Worm (Caenorhabditis elegans) whole organism, young adult: ENCODE data around the gene rpn-6.1.

Experiments
- B0336.3 ChIP-seq: fragments of 200-800 bp; sonication (Bioruptor generic); IDR thresholded peaks from 2 replicates; pipeline ENCODE4 v1.3.6; 2022; ENCODE audit warnings: missing genetic modification characterization, missing compliant biosample characterization
- C17E4.6 ChIP-seq: fragments of 200-800 bp; sonication (Bioruptor generic); IDR thresholded peaks from 2 replicates; pipeline ENCODE4 v1.3.6; 2022; ENCODE audit warnings: missing genetic modification reagents, missing genetic modification characterization, missing compliant biosample characterization
- F10E7.11 ChIP-seq: sonication (generic microtip); optimal IDR thresholded peaks from 2 replicates; lab custom pipeline; 2017; ENCODE audit warnings: mild to moderate bottlenecking, missing genetic modification characterization, moderate library complexity, missing compliant biosample characterization
- F22D6.2 ChIP-seq: sonication (generic microtip); optimal IDR thresholded peaks from 2 replicates; lab custom pipeline; 2016; ENCODE audit warnings: mild to moderate bottlenecking, missing genetic modification characterization, missing compliant biosample characterization
- F55B11.4 ChIP-seq: sonication (generic microtip); optimal IDR thresholded peaks from 2 replicates; lab custom pipeline; 2016; ENCODE audit warnings: missing compliant biosample characterization, missing genetic modification characterization, borderline replicate concordance; ENCODE audit not compliant: insufficient read depth
- K12H6.12 ChIP-seq: fragments of 200-800 bp; sonication (Bioruptor generic); optimal IDR thresholded peaks from 2 replicates; lab custom pipeline; 2018; ENCODE audit warnings: mild to moderate bottlenecking, missing genetic modification characterization, missing compliant biosample characterization
- T07F8.4 ChIP-seq: sonication (generic microtip); optimal IDR thresholded peaks from 2 replicates; lab custom pipeline; 2016; ENCODE audit warnings: mild to moderate bottlenecking, missing genetic modification characterization, moderate library complexity, missing compliant biosample characterization
- Y56A3A.18 ChIP-seq: fragments of 200-800 bp; sonication (Bioruptor generic); IDR thresholded peaks from 2 replicates; pipeline ENCODE4 v1.3.6; 2022; ENCODE audit warnings: missing genetic modification reagents, missing genetic modification characterization, missing compliant biosample characterization
- Y79H2A.3 ChIP-seq: fragments of 200-800 bp; sonication (Bioruptor generic); conservative IDR thresholded peaks from 2 replicates; pipeline ENCODE4 v1.3.6; 2022; ENCODE audit warnings: missing genetic modification reagents, missing genetic modification characterization, missing compliant biosample characterization
- aptf-2 ChIP-seq: fragments of 200-800 bp; sonication (Bioruptor generic); conservative IDR thresholded peaks from 2 replicates; pipeline ENCODE4 v1.3.6; 2022; ENCODE audit warnings: missing genetic modification reagents, missing genetic modification characterization, missing compliant biosample characterization
- attf-3 ChIP-seq: fragments of 200-800 bp; sonication (Bioruptor generic); conservative IDR thresholded peaks from 2 replicates; pipeline ENCODE4 v1.3.6; 2022; ENCODE audit warnings: missing genetic modification reagents, missing genetic modification characterization, missing compliant biosample characterization
- bed-2 ChIP-seq: fragments of 200-800 bp; sonication (Bioruptor generic); IDR thresholded peaks from 2 replicates; pipeline ENCODE4 v1.3.6; 2022; ENCODE audit warnings: missing genetic modification reagents, missing genetic modification characterization, missing compliant biosample characterization
- ceh-27 ChIP-seq: fragments of 200-800 bp; sonication (Bioruptor generic); optimal IDR thresholded peaks from 2 replicates; lab custom pipeline; 2018; ENCODE audit warnings: mild to moderate bottlenecking, missing genetic modification characterization, moderate library complexity, missing compliant biosample characterization
- ceh-58 ChIP-seq: fragments of 200-800 bp; sonication (Bioruptor generic); IDR thresholded peaks from 2 replicates; pipeline ENCODE4 v1.3.6; 2022; ENCODE audit warnings: missing genetic modification characterization, missing compliant biosample characterization
- ceh-79 ChIP-seq: sonication (generic microtip); optimal IDR thresholded peaks from 2 replicates; lab custom pipeline; 2017; ENCODE audit warnings: mild to moderate bottlenecking, missing genetic modification characterization, missing compliant biosample characterization
- ceh-91 ChIP-seq: fragments of 200-800 bp; sonication (Bioruptor generic); IDR thresholded peaks from 2 replicates; pipeline ENCODE4 v1.3.6; 2022; ENCODE audit warnings: missing genetic modification reagents, missing genetic modification characterization, missing compliant biosample characterization
- die-1 ChIP-seq: sonication (generic microtip); optimal IDR thresholded peaks from 2 replicates; lab custom pipeline; 2016; ENCODE audit warnings: missing genotype, mild to moderate bottlenecking, missing genetic modification characterization, missing compliant biosample characterization
- dox-1 ChIP-seq: fragments of 200-800 bp; sonication (Bioruptor generic); IDR thresholded peaks from 2 replicates; pipeline ENCODE4 v1.3.6; 2022; ENCODE audit warnings: missing genetic modification reagents, missing genetic modification characterization, missing compliant biosample characterization
- efl-1 ChIP-seq: fragments of 150-350 bp; optimal IDR thresholded peaks from 2 replicates; lab custom pipeline; 2014; ENCODE audit warnings: missing biosample characterization, missing genetic modification reagents, missing genetic modification characterization
- hlh-12 ChIP-seq: sonication (generic microtip); optimal IDR thresholded peaks from 2 replicates; lab custom pipeline; 2016; ENCODE audit warnings: missing genetic modification characterization, missing compliant biosample characterization
- hlh-26 ChIP-seq: fragments of 200-800 bp; sonication (Bioruptor generic); conservative IDR thresholded peaks from 2 replicates; pipeline ENCODE4 v1.3.6; 2022; ENCODE audit warnings: missing genetic modification reagents, missing genetic modification characterization, missing compliant biosample characterization
- hmg-20 ChIP-seq: fragments of 200-800 bp; sonication (Bioruptor generic); IDR thresholded peaks from 2 replicates; pipeline ENCODE4 v1.3.6; 2022; ENCODE audit warnings: missing genetic modification reagents, missing genetic modification characterization, missing compliant biosample characterization
- lag-1 ChIP-seq: fragments of 200-800 bp; sonication (Bioruptor generic); IDR thresholded peaks from 2 replicates; pipeline ENCODE4 v1.3.6; 2022; ENCODE audit warnings: missing genetic modification reagents, missing genetic modification characterization, missing compliant biosample characterization
- lin-26 ChIP-seq: fragments of 200-800 bp; sonication (Bioruptor generic); IDR thresholded peaks from 2 replicates; pipeline ENCODE4 v1.3.6; 2022; ENCODE audit warnings: missing genetic modification reagents, missing genetic modification characterization, missing compliant biosample characterization
- lsl-1 ChIP-seq: fragments of 200-800 bp; sonication (Bioruptor generic); optimal IDR thresholded peaks from 2 replicates; lab custom pipeline; 2018; ENCODE audit warnings: mild to moderate bottlenecking, missing genetic modification characterization, moderate library complexity, missing compliant biosample characterization
- madf-6 ChIP-seq: fragments of 200-800 bp; sonication (Bioruptor generic); IDR thresholded peaks from 2 replicates; pipeline ENCODE4 v1.3.6; 2022; ENCODE audit warnings: missing genetic modification reagents, missing genetic modification characterization, missing compliant biosample characterization
- madf-8 ChIP-seq: fragments of 200-800 bp; sonication (Bioruptor generic); conservative IDR thresholded peaks from 2 replicates; pipeline ENCODE4 v1.3.6; 2022; ENCODE audit warnings: missing genetic modification reagents, missing genetic modification characterization, missing compliant biosample characterization
- mcd-1 ChIP-seq: fragments of 200-800 bp; sonication (Bioruptor generic); IDR thresholded peaks from 2 replicates; pipeline ENCODE4 v1.3.6; 2022; ENCODE audit warnings: missing genetic modification reagents, missing genetic modification characterization, missing compliant biosample characterization
- mes-4 ChIP-seq: sonication (generic microtip); optimal IDR thresholded peaks from 2 replicates; lab custom pipeline; 2016; ENCODE audit warnings: missing genotype, missing genetic modification characterization, missing compliant biosample characterization
- nfyb-1 ChIP-seq: fragments of 200-800 bp; sonication (Bioruptor generic); IDR thresholded peaks from 2 replicates; pipeline ENCODE4 v1.3.6; 2022; ENCODE audit warnings: missing genetic modification reagents, missing genetic modification characterization, missing compliant biosample characterization
- nhr-120 ChIP-seq: fragments of 200-800 bp; sonication (Bioruptor generic); IDR thresholded peaks from 2 replicates; pipeline ENCODE4 v1.3.6; 2022; ENCODE audit warnings: missing genetic modification characterization, missing compliant biosample characterization
- nhr-27 ChIP-seq: fragments of 200-800 bp; sonication (Bioruptor generic); optimal IDR thresholded peaks from 2 replicates; lab custom pipeline; 2018; ENCODE audit warnings: mild to moderate bottlenecking, missing genetic modification characterization, moderate library complexity, missing compliant biosample characterization
- pbrm-1 ChIP-seq: fragments of 200-800 bp; sonication (Bioruptor generic); IDR thresholded peaks from 2 replicates; pipeline ENCODE4 v1.3.6; 2022; ENCODE audit warnings: missing genetic modification reagents, missing genetic modification characterization, missing compliant biosample characterization
- rcor-1 ChIP-seq: fragments of 200-800 bp; sonication (Bioruptor generic); IDR thresholded peaks from 2 replicates; pipeline ENCODE4 v1.3.6; 2022; ENCODE audit warnings: missing genetic modification reagents, missing genetic modification characterization, missing compliant biosample characterization
- snpc-1.1 ChIP-seq: sonication (generic microtip); optimal IDR thresholded peaks from 2 replicates; lab custom pipeline; 2017; ENCODE audit warnings: missing genetic modification characterization, mild to moderate bottlenecking, missing compliant biosample characterization, antibody characterized with exemption, moderate library complexity, missing genotype, missing genetic modification reagents; ENCODE audit not compliant: insufficient read depth
- snpc-1.3 ChIP-seq: sonication (generic microtip); optimal IDR thresholded peaks from 2 replicates; lab custom pipeline; 2017; ENCODE audit warnings: missing genetic modification characterization, mild to moderate bottlenecking, missing compliant biosample characterization, antibody characterized with exemption, moderate library complexity, missing genotype, missing genetic modification reagents; ENCODE audit not compliant: insufficient read depth
- sptf-2 ChIP-seq: fragments of 200-800 bp; sonication (Bioruptor generic); optimal IDR thresholded peaks from 2 replicates; lab custom pipeline; 2018; ENCODE audit warnings: mild to moderate bottlenecking, missing genetic modification characterization, missing compliant biosample characterization
- tbx-9 ChIP-seq: sonication (generic microtip); optimal IDR thresholded peaks from 2 replicates; lab custom pipeline; 2016; ENCODE audit warnings: borderline replicate concordance, missing genetic modification characterization, inconsistent platforms, missing compliant biosample characterization
- unc-130 ChIP-seq: sonication (generic microtip); optimal IDR thresholded peaks from 2 replicates; lab custom pipeline; 2016; ENCODE audit warnings: missing genetic modification reagents, missing genetic modification characterization, missing compliant biosample characterization
- unc-62 ChIP-seq: fragments of 150-350 bp; optimal IDR thresholded peaks from 2 replicates; lab custom pipeline; 2014; ENCODE audit warnings: missing biosample characterization, missing genetic modification reagents, missing genetic modification characterization
- xnd-1 ChIP-seq: sonication (generic microtip); optimal IDR thresholded peaks from 2 replicates; lab custom pipeline; 2016; ENCODE audit warnings: missing genotype, missing genetic modification reagents, missing genetic modification characterization, missing compliant biosample characterization
- zfh-2 ChIP-seq: fragments of 200-800 bp; sonication (Bioruptor generic); conservative IDR thresholded peaks from 2 replicates; pipeline ENCODE4 v1.3.6; 2022; ENCODE audit warnings: missing genetic modification reagents, missing genetic modification characterization, missing compliant biosample characterization
- zim-3 ChIP-seq: sonication (generic microtip); optimal IDR thresholded peaks from 2 replicates; lab custom pipeline; 2017; ENCODE audit warnings: mild to moderate bottlenecking, missing genetic modification characterization, moderate library complexity, missing compliant biosample characterization
- ztf-18 ChIP-seq: sonication (generic microtip); optimal IDR thresholded peaks from 2 replicates; lab custom pipeline; 2016; ENCODE audit warnings: missing genotype, mild to moderate bottlenecking, missing genetic modification characterization, missing compliant biosample characterization
- ztf-22 ChIP-seq: fragments of 200-800 bp; sonication (Bioruptor generic); optimal IDR thresholded peaks from 2 replicates; lab custom pipeline; 2018; ENCODE audit warnings: mild to moderate bottlenecking, missing genetic modification characterization, moderate library complexity, missing compliant biosample characterization
- ztf-3 ChIP-seq: fragments of 200-800 bp; sonication (Bioruptor generic); optimal IDR thresholded peaks from 2 replicates; lab custom pipeline; 2018; ENCODE audit warnings: mild to moderate bottlenecking, missing genetic modification characterization, missing compliant biosample characterization

Gene rpn-6.1

ce11 chrIII:6968080-6968639 lies 6.4 kb upstream of the rpn-6.1 start, which contains the start of gene panl-2 (continued):
- TF ChIP-seq lag-1 (GFP tag; lab: Robert Waterston, UW) (no peak), unc-62 (GFP tag; lab: Kevin White, UChicago) (no peak), die-1 (tag; lab: Kevin White, UChicago) (no peak), ceh-58 (no peak), zim-3 (no peak), madf-8 (GFP tag; lab: Robert Waterston, UW) (no peak), ztf-3 (GFP tag; lab: Kevin White, UChicago) (no peak), lin-26 (GFP tag; lab: Robert Waterston, UW) (no peak), attf-3 (GFP tag; lab: Robert Waterston, UW) (peak; percentile 88)

- peak; percentile 71 for TF ChIP-seq attf-3 (GFP tag; lab: Robert Waterston, UW)
- no peak for TF ChIP-seq tbx-9 (tag; lab: Kevin White, UChicago)
- TF ChIP-seq zfh-2 (GFP tag; lab: Robert Waterston, UW), result no peak
- TF ChIP-seq madf-6 (GFP tag; lab: Robert Waterston, UW), result peak; percentile 95
- no peak for TF ChIP-seq ztf-22 (GFP tag; lab: Kevin White, UChicago)
- no peak for TF ChIP-seq F10E7.11 (tag; lab: Kevin White, UChicago)
- no peak for TF ChIP-seq die-1 (tag; lab: Kevin White, UChicago)
- TF ChIP-seq C17E4.6 (GFP tag; lab: Robert Waterston, UW), result no peak
- TF ChIP-seq Y56A3A.18 (GFP tag; lab: Robert Waterston, UW), result no peak
- TF ChIP-seq mes-4 (tag; lab: Kevin White, UChicago), result no peak
- no peak for TF ChIP-seq nhr-120 (GFP tag; lab: Robert Waterston, UW)
- no peak for TF ChIP-seq ceh-58
- peak; percentile 82 for TF ChIP-seq ceh-91 (GFP tag; lab: Robert Waterston, UW)
- no peak for TF ChIP-seq aptf-2
- no peak for TF ChIP-seq unc-62 (GFP tag; lab: Kevin White, UChicago)
- no peak for TF ChIP-seq nhr-27
- peak; percentile 63 for TF ChIP-seq dox-1 (GFP tag; lab: Robert Waterston, UW)
- no peak for TF ChIP-seq T07F8.4 (tag; lab: Kevin White, UChicago)
- TF ChIP-seq pbrm-1, result no peak
- peak; percentile 75 for TF ChIP-seq xnd-1
- TF ChIP-seq unc-130 (GFP tag; lab: Kevin White, UChicago), result peak; percentile 46
- TF ChIP-seq K12H6.12 (tag; lab: Kevin White, UChicago), result peak; percentile 11
- peak; percentile 98 for TF ChIP-seq efl-1
- 0 out of 2 replicates have a peak, but pooled peaks have one; percentile 9 for TF ChIP-seq mcd-1 (GFP tag; lab: Robert Waterston, UW)
- TF ChIP-seq ceh-79, result no peak
- no peak for TF ChIP-seq hlh-12 (tag; lab: Kevin White, UChicago)
- no peak for TF ChIP-seq F55B11.4 (tag; lab: Kevin White, UChicago)
- TF ChIP-seq hlh-26 (GFP tag; lab: Robert Waterston, UW), result no peak
- TF ChIP-seq bed-2 (GFP tag; lab: Robert Waterston, UW), result no peak
- TF ChIP-seq lsl-1 (GFP tag; lab: Kevin White, UChicago), result peak; percentile 91
- TF ChIP-seq ceh-27 (GFP tag; lab: Kevin White, UChicago), result no peak
- no peak for TF ChIP-seq hmg-20
- no peak for TF ChIP-seq B0336.3
- TF ChIP-seq snpc-1.1 (tag; lab: Kevin White, UChicago), result peak; percentile 15
- no peak for TF ChIP-seq nfyb-1 (GFP tag; lab: Robert Waterston, UW)
- TF ChIP-seq Y79H2A.3 (GFP tag; lab: Robert Waterston, UW), result no peak
- no peak for TF ChIP-seq sptf-2
- TF ChIP-seq ztf-18 (tag; lab: Kevin White, UChicago), result no peak
- TF ChIP-seq rcor-1, result peak; percentile 33; the same call in 1 of the 2 replicates
- TF ChIP-seq F22D6.2 (tag; lab: Kevin White, UChicago), result no peak
- TF ChIP-seq snpc-1.3 (tag; lab: Kevin White, UChicago), result peak; percentile 42
Observed at ce11 chrIII:6961167-6961566, 634 bp downstream of the rpn-6.1 start.
